Worm (Caenorhabditis elegans) whole organism, midembryonic: ENCODE results near the gene F09G8.10.

Experiments used
- T22C8.4 ChIP-seq: fragments of 200-800 bp; sonication (Bioruptor generic); IDR thresholded peaks from 2 replicates; pipeline ENCODE4 v1.3.6; 2022; ENCODE audit warnings: missing genetic modification characterization, missing compliant biosample characterization
- flt-1 ChIP-seq: fragments of 200-800 bp; sonication (Bioruptor generic); IDR thresholded peaks from 2 replicates; pipeline ENCODE4 v1.3.6; 2022; ENCODE audit warnings: missing genetic modification characterization, missing compliant biosample characterization
- ref-1 ChIP-seq: fragments of 200-800 bp; sonication (Bioruptor generic); conservative IDR thresholded peaks from 2 replicates; pipeline ENCODE4 v1.3.6; 2022; ENCODE audit warnings: missing genetic modification reagents, missing genetic modification characterization, missing compliant biosample characterization
- ztf-23 ChIP-seq: fragments of 200-800 bp; sonication (Bioruptor generic); IDR thresholded peaks from 2 replicates; pipeline ENCODE4 v1.3.6; 2022; ENCODE audit warnings: missing genetic modification reagents, missing genetic modification characterization, missing compliant biosample characterization

ce11 chrIII:8275871-8276270, 3.9 kb upstream of the F09G8.10 start, which contains the start of gene clec-160:
- no peak for TF ChIP-seq ref-1 (GFP tag; lab: Robert Waterston, UW)
- TF ChIP-seq flt-1 (GFP tag; lab: Robert Waterston, UW), result no peak
- no peak for TF ChIP-seq ztf-23 (GFP tag; lab: Robert Waterston, UW)
- TF ChIP-seq T22C8.4 (GFP tag; lab: Robert Waterston, UW), result no peak
